Worm (Caenorhabditis elegans): Measurements from ENCODE around the gene T22B7.3.

ce11 chrX:5663537-5663936 lies 16.4 kb downstream of the T22B7.3 start, which contains the start of gene egl-13:
- no peak for TF ChIP-seq aly-2 (tag; optimal IDR thresholded peaks at IDR 0.05)
- no peak for TF ChIP-seq nhr-77 (tag; optimal IDR thresholded peaks at IDR 0.05)
- no peak for TF ChIP-seq ztf-11 (tag; optimal IDR thresholded peaks at IDR 0.05)
- no peak for TF ChIP-seq nhr-11 (tag; optimal IDR thresholded peaks at IDR 0.05)
- no peak for TF ChIP-seq ztf-4 (tag; optimal IDR thresholded peaks at IDR 0.05)
- no peak for TF ChIP-seq zag-1 (tag; optimal IDR thresholded peaks at IDR 0.05)
- TF ChIP-seq ceh-16 (tag; optimal IDR thresholded peaks at IDR 0.05): no peak
- no peak for TF ChIP-seq jun-1 (tag; optimal IDR thresholded peaks at IDR 0.05)
- TF ChIP-seq elt-1 (tag; optimal IDR thresholded peaks at IDR 0.05): no peak
- TF ChIP-seq egl-27 (tag; optimal IDR thresholded peaks at IDR 0.05): no peak
- no peak for TF ChIP-seq nhr-237 (tag; optimal IDR thresholded peaks at IDR 0.05)
- no peak for TF ChIP-seq pha-4 (tag; optimal IDR thresholded peaks at IDR 0.05)

All from whole organism, L3 larva.